Fruit fly (Drosophila melanogaster) whole organism, pupa: ENCODE data around the gene Rcd7.

Source experiments
- CG10348 ChIP-seq: fragments of 200-800 bp; sonication (Bioruptor generic); IDR thresholded peaks from 2 replicates; pipeline ENCODE4 v1.3.6; 2022; ENCODE audit warnings: missing biosample characterization, missing genetic modification characterization
- CG12605 ChIP-seq: fragments of 200-800 bp; sonication (Bioruptor generic); IDR thresholded peaks from 2 replicates; pipeline ENCODE4 v1.3.6; 2022; ENCODE audit warnings: missing biosample characterization, missing genetic modification characterization
- CG13204 ChIP-seq: fragments of 200-800 bp; sonication (Bioruptor generic); optimal IDR thresholded peaks from 2 replicates; lab custom pipeline; 2018; ENCODE audit warnings: missing biosample characterization, mild to moderate bottlenecking, missing genetic modification characterization, moderate library complexity
- CG14655 ChIP-seq: fragments of 200-800 bp; sonication (Bioruptor generic); optimal IDR thresholded peaks from 3 replicates; lab custom pipeline; 2017; ENCODE audit warnings: mild to moderate bottlenecking, missing biosample characterization, missing genetic modification reagents, missing genetic modification characterization
- CG15710 ChIP-seq: fragments of 200-800 bp; sonication (Bioruptor generic); optimal IDR thresholded peaks from 2 replicates; lab custom pipeline; 2018; ENCODE audit warnings: missing biosample characterization, mild to moderate bottlenecking, missing genetic modification characterization, moderate library complexity
- CG17806 ChIP-seq: fragments of 200-800 bp; sonication (Bioruptor generic); optimal IDR thresholded peaks from 2 replicates; lab custom pipeline; 2018; ENCODE audit warnings: missing biosample characterization, mild to moderate bottlenecking, missing genetic modification characterization, moderate library complexity
- CG32121 ChIP-seq: fragments of 200-800 bp; sonication (Bioruptor generic); IDR thresholded peaks from 2 replicates; pipeline ENCODE4 v1.3.6; 2022; ENCODE audit warnings: missing biosample characterization, missing genetic modification characterization
- CG34367 ChIP-seq: fragments of 200-800 bp; sonication (Bioruptor generic); optimal IDR thresholded peaks from 2 replicates; lab custom pipeline; 2018; ENCODE audit warnings: missing biosample characterization, mild to moderate bottlenecking, missing genetic modification characterization
- CG4496 ChIP-seq: fragments of 200-800 bp; sonication (Bioruptor generic); IDR thresholded peaks from 3 replicates; pipeline ENCODE4 v1.3.6; 2022; ENCODE audit warnings: missing biosample characterization, missing genetic modification characterization
- CG8159 ChIP-seq: fragments of 200-800 bp; sonication (Bioruptor generic); optimal IDR thresholded peaks from 3 replicates; lab custom pipeline; 2018; ENCODE audit warnings: missing biosample characterization, mild to moderate bottlenecking, missing genetic modification characterization, moderate library complexity
- CG8301 ChIP-seq: fragments of 200-800 bp; sonication (Bioruptor generic); optimal IDR thresholded peaks from 2 replicates; lab custom pipeline; 2018; ENCODE audit warnings: missing biosample characterization, mild to moderate bottlenecking, missing genetic modification characterization
- CG9948 ChIP-seq: fragments of 200-800 bp; sonication (Bioruptor generic); optimal IDR thresholded peaks from 2 replicates; lab custom pipeline; 2018; ENCODE audit warnings: missing biosample characterization, mild to moderate bottlenecking, missing genetic modification characterization, moderate library complexity
- D1 ChIP-seq: fragments of 200-800 bp; sonication (Bioruptor generic); optimal IDR thresholded peaks from 2 replicates; lab custom pipeline; 2018; ENCODE audit warnings: missing biosample characterization, mild to moderate bottlenecking, missing genetic modification characterization, moderate library complexity
- EcR ChIP-seq: fragments of 200-800 bp; sonication (Bioruptor generic); optimal IDR thresholded peaks from 3 replicates; lab custom pipeline; 2019; ENCODE audit warnings: missing biosample characterization, missing genetic modification characterization, mild to moderate bottlenecking, moderate library complexity, missing genetic modification reagents
- Ets98B ChIP-seq: fragments of 200-800 bp; sonication (Bioruptor generic); IDR thresholded peaks from 2 replicates; pipeline ENCODE4 v1.3.6; 2022; ENCODE audit warnings: missing biosample characterization, missing genetic modification characterization
- Pif1A ChIP-seq: fragments of 200-800 bp; sonication (Bioruptor generic); optimal IDR thresholded peaks from 3 replicates; lab custom pipeline; 2016; ENCODE audit warnings: missing biosample characterization, missing genetic modification characterization
- Pif1B ChIP-seq: fragments of 200-800 bp; sonication (Bioruptor generic); optimal IDR thresholded peaks from 3 replicates; lab custom pipeline; 2016; ENCODE audit warnings: missing biosample characterization, missing genetic modification characterization
- Snoo ChIP-seq: fragments of 200-800 bp; sonication (Bioruptor generic); optimal IDR thresholded peaks from 3 replicates; lab custom pipeline; 2017; ENCODE audit warnings: missing biosample characterization, mild to moderate bottlenecking, missing genetic modification characterization, inconsistent platforms
- fd96Ca ChIP-seq: fragments of 200-800 bp; sonication (Bioruptor generic); IDR thresholded peaks from 3 replicates; pipeline ENCODE4 v1.3.6; 2022; ENCODE audit warnings: missing biosample characterization, missing genetic modification characterization
- gl ChIP-seq: fragments of 200-800 bp; sonication (Bioruptor generic); optimal IDR thresholded peaks from 2 replicates; lab custom pipeline; 2018; ENCODE audit warnings: missing biosample characterization, mild to moderate bottlenecking, missing genetic modification characterization
- rn ChIP-seq: fragments of 200-800 bp; sonication (Bioruptor generic); IDR thresholded peaks from 2 replicates; pipeline ENCODE4 v1.3.6; 2022; ENCODE audit warnings: missing biosample characterization, missing genetic modification characterization

The Rcd7 gene

dm6 chr3L:19558674-19559073 is 13.8 kb downstream of the Rcd7 start:
- TF ChIP-seq CG13204 (GFP tag; lab: Kevin White, UChicago): no peak
- TF ChIP-seq Ets98B (GFP tag; lab: Robert Waterston, UW): no peak
- no peak for TF ChIP-seq CG10348 (GFP tag; lab: Robert Waterston, UW)
- no peak for TF ChIP-seq CG34367 (tag; lab: Kevin White, UChicago)
- TF ChIP-seq CG4496: no peak
- no peak for TF ChIP-seq EcR (GFP tag; lab: Kevin White, UChicago)
- no peak for TF ChIP-seq CG9948 (tag; lab: Kevin White, UChicago)
- TF ChIP-seq CG12605 (GFP tag; lab: Robert Waterston, UW): no peak
- TF ChIP-seq CG32121 (GFP tag; lab: Robert Waterston, UW): no peak
- no peak for TF ChIP-seq CG14655 (GFP tag; lab: Kevin White, UChicago)
- TF ChIP-seq CG17806 (tag; lab: Kevin White, UChicago): no peak
- no peak for TF ChIP-seq CG15710 (tag; lab: Kevin White, UChicago)
- TF ChIP-seq D1: no peak
- no peak for TF ChIP-seq CG8159 (tag; lab: Kevin White, UChicago)
- TF ChIP-seq Pif1A (GFP tag; lab: Kevin White, UChicago): no peak
- no peak for TF ChIP-seq CG8301
- TF ChIP-seq fd96Ca (GFP tag; lab: Robert Waterston, UW): no peak
- no peak for TF ChIP-seq rn (GFP tag; lab: Robert Waterston, UW)
- TF ChIP-seq gl (tag; lab: Kevin White, UChicago): no peak
- no peak for TF ChIP-seq Snoo (tag; lab: Kevin White, UChicago)

dm6 chr3L:19559171-19559570 is 14.3 kb downstream of the Rcd7 start:
- TF ChIP-seq CG8159 (tag; lab: Kevin White, UChicago): no peak
- TF ChIP-seq Ets98B (GFP tag; lab: Robert Waterston, UW): no peak
- TF ChIP-seq fd96Ca (GFP tag; lab: Robert Waterston, UW): no peak
- TF ChIP-seq CG32121 (GFP tag; lab: Robert Waterston, UW): no peak
- TF ChIP-seq CG4496: no peak
- TF ChIP-seq gl (tag; lab: Kevin White, UChicago): no peak
- no peak for TF ChIP-seq rn (GFP tag; lab: Robert Waterston, UW)
- no peak for TF ChIP-seq CG10348 (GFP tag; lab: Robert Waterston, UW)
- TF ChIP-seq CG15710 (tag; lab: Kevin White, UChicago): no peak
- TF ChIP-seq CG12605 (GFP tag; lab: Robert Waterston, UW): no peak
- no peak for TF ChIP-seq CG17806 (tag; lab: Kevin White, UChicago)
- TF ChIP-seq CG9948 (tag; lab: Kevin White, UChicago): no peak
- TF ChIP-seq Snoo (tag; lab: Kevin White, UChicago): no peak
- no peak for TF ChIP-seq CG13204 (GFP tag; lab: Kevin White, UChicago)
- TF ChIP-seq, all 21 proteins: peak for 0

dm6 chr3L:19560005-19560694 is 15.2 kb downstream of the Rcd7 start:
- TF ChIP-seq EcR (GFP tag; lab: Kevin White, UChicago): peak; percentile 67
- TF ChIP-seq CG14655 (GFP tag; lab: Kevin White, UChicago): no peak

- peak; percentile 96 for TF ChIP-seq D1
- TF ChIP-seq CG9948 (tag; lab: Kevin White, UChicago): peak; percentile 99
- peak; percentile 97 for TF ChIP-seq gl (tag; lab: Kevin White, UChicago)
- TF ChIP-seq Pif1B: peak; percentile 97
- TF ChIP-seq CG4496: peak; percentile 99
- TF ChIP-seq CG32121 (GFP tag; lab: Robert Waterston, UW): peak; percentile 99
- peak; percentile 95 for TF ChIP-seq rn (GFP tag; lab: Robert Waterston, UW)
- TF ChIP-seq Snoo (tag; lab: Kevin White, UChicago): peak; percentile 99
- peak; percentile 99 for TF ChIP-seq CG8159 (tag; lab: Kevin White, UChicago)
- peak; percentile 98 for TF ChIP-seq CG12605 (GFP tag; lab: Robert Waterston, UW)
- peak; percentile 99 for TF ChIP-seq CG15710 (tag; lab: Kevin White, UChicago)
- TF ChIP-seq Ets98B (GFP tag; lab: Robert Waterston, UW): peak; percentile 99
- TF ChIP-seq CG10348 (GFP tag; lab: Robert Waterston, UW): peak; percentile 93
- TF ChIP-seq Pif1A (GFP tag; lab: Kevin White, UChicago): peak; percentile 99
- TF ChIP-seq fd96Ca (GFP tag; lab: Robert Waterston, UW): peak; percentile 98
- peak; percentile 74 for TF ChIP-seq EcR (GFP tag; lab: Kevin White, UChicago)
- peak; percentile 98 for TF ChIP-seq CG14655 (GFP tag; lab: Kevin White, UChicago)
- TF ChIP-seq CG17806 (tag; lab: Kevin White, UChicago): peak; percentile 99
- TF ChIP-seq CG13204 (GFP tag; lab: Kevin White, UChicago): peak; percentile 98
- peak; percentile 98 for TF ChIP-seq CG8301
- peak; percentile 98 for TF ChIP-seq CG34367 (tag; lab: Kevin White, UChicago)
Observed at dm6 chr3L:19560695-19561246, 15.9 kb downstream of the Rcd7 start.

- TF ChIP-seq rn (GFP tag; lab: Robert Waterston, UW): no peak
- peak; percentile 66 for TF ChIP-seq CG15710 (tag; lab: Kevin White, UChicago)
- TF ChIP-seq CG8159 (tag; lab: Kevin White, UChicago): peak; percentile 74
- TF ChIP-seq CG12605 (GFP tag; lab: Robert Waterston, UW): peak; percentile 68
- TF ChIP-seq CG32121 (GFP tag; lab: Robert Waterston, UW): peak; percentile 84
- TF ChIP-seq D1: peak; percentile 75
- peak; percentile 71 for TF ChIP-seq CG14655 (GFP tag; lab: Kevin White, UChicago)
- peak; percentile 67 for TF ChIP-seq Pif1A (GFP tag; lab: Kevin White, UChicago)
- TF ChIP-seq Ets98B (GFP tag; lab: Robert Waterston, UW): peak; percentile 73; the same call in 1 of the 2 replicates
- peak; percentile 78 for TF ChIP-seq CG17806 (tag; lab: Kevin White, UChicago)
- TF ChIP-seq CG13204 (GFP tag; lab: Kevin White, UChicago): no peak
- TF ChIP-seq fd96Ca (GFP tag; lab: Robert Waterston, UW): no peak
- peak; percentile 19; the same call in 1 of the 2 replicates for TF ChIP-seq CG10348 (GFP tag; lab: Robert Waterston, UW)
- TF ChIP-seq CG9948 (tag; lab: Kevin White, UChicago): peak; percentile 83
- peak; percentile 78; the same call in 2 of the 3 replicates for TF ChIP-seq CG4496
- TF ChIP-seq gl (tag; lab: Kevin White, UChicago): no peak
- TF ChIP-seq CG8301: peak; percentile 79
- peak; percentile 48 for TF ChIP-seq Pif1B
- TF ChIP-seq CG34367 (tag; lab: Kevin White, UChicago): peak; percentile 60
- peak; percentile 79 for TF ChIP-seq Snoo (tag; lab: Kevin White, UChicago)
- no peak for TF ChIP-seq EcR (GFP tag; lab: Kevin White, UChicago)
- TF ChIP-seq, all 21 proteins: peak for 16
Observed at dm6 chr3L:19561745-19562144, 16.8 kb downstream of the Rcd7 start.
